Worm (Caenorhabditis elegans): ENCODE measurements around the gene F17A2.16.

F17A2.16 gene

ce11 chrX:12335808-12336207 is 27.6 kb downstream of the F17A2.16 start, which contains the start of gene srd-48:
srd-48 (plus strand) TSS chrX:12336108.
- TF ChIP-seq him-1 (tag; optimal IDR thresholded peaks at IDR 0.05) (no peak), dao-5 (tag; optimal IDR thresholded peaks at IDR 0.05) (no peak), W03F9.2 (tag; optimal IDR thresholded peaks at IDR 0.05) (no peak)

ce11 chrX:12337846-12338490 is 29.7 kb downstream of the F17A2.16 start, which contains the start of gene srd-44:
srd-44 (plus strand) TSS chrX:12338440.
- TF ChIP-seq dao-5 (tag; optimal IDR thresholded peaks at IDR 0.05) (no peak), W03F9.2 (tag; optimal IDR thresholded peaks at IDR 0.05) (no peak), him-1 (tag; optimal IDR thresholded peaks at IDR 0.05) (no peak)

ce11 chrX:12341338-12341737 is 33.1 kb downstream of the F17A2.16 start, which contains the start of gene zig-2:
zig-2 (minus strand) TSS chrX:12341438.
- TF ChIP-seq him-1 (tag; optimal IDR thresholded peaks at IDR 0.05) (no peak), W03F9.2 (tag; optimal IDR thresholded peaks at IDR 0.05) (no peak), dao-5 (tag; optimal IDR thresholded peaks at IDR 0.05) (no peak)

DNA sequence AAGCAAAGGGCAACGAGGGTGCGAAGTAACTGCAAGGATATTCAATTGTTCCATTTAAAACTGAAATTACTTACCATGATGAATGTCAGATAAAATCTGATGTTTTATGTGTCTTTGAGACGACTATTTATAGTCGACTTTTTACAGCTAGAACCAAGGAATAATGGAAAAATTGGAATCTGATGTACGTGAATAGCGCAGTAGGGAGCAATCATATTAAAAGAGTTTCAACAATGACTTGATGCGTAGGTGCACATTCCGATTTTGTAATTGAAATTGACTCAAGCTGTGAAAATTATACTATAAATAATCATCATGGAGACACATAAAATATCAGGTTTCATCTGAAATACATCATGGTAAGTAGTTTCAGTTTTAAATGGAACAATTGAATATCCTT is 35.0 kb downstream of the F17A2.16 start, which contains the start of the genes nspc-9 and nspc-10:
Gene nspc-9 (minus strand): TSS at position 101 of the 400 bp plus-strand sequence.
Gene nspc-10 (plus strand): TSS at position 331 of the 400 bp plus-strand sequence.
- no peak for TF ChIP-seq dao-5 (tag; optimal IDR thresholded peaks at IDR 0.05)
- TF ChIP-seq W03F9.2 (tag; optimal IDR thresholded peaks at IDR 0.05): no peak
- TF ChIP-seq him-1 (tag; optimal IDR thresholded peaks at IDR 0.05): no peak

- TF ChIP-seq dao-5 (tag; optimal IDR thresholded peaks at IDR 0.05) (no peak), him-1 (tag; optimal IDR thresholded peaks at IDR 0.05) (no peak)
Observed at ce11 chrX:12346729-12347128, 38.5 kb downstream of the F17A2.16 start, which contains the start of gene F42F12.11. F42F12.11 (plus strand) TSS chrX:12347029.

DNA sequence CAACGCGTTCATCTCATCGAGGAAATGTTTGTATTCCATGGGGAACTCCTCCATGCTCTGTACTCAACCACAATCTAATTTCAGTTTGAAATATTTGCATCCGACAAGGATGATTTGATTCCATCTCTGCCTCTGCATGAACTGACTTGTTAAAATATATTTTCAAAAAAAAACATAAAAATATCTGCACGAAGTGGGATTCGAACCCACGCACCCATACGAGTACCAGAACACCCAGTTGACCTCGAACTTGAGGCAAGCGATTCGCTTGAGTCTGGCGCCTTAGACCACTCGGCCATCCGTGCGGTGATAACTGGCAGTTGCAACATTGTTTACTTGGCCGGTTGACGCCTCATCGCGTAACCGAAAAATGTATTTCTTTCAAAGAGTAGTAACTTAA is 39.6 kb downstream of the F17A2.16 start:
- TF ChIP-seq W03F9.2 (tag; optimal IDR thresholded peaks at IDR 0.05) (peak; percentile 28), him-1 (tag; optimal IDR thresholded peaks at IDR 0.05) (no peak), dao-5 (tag; optimal IDR thresholded peaks at IDR 0.05) (peak; percentile 51)

DNA sequence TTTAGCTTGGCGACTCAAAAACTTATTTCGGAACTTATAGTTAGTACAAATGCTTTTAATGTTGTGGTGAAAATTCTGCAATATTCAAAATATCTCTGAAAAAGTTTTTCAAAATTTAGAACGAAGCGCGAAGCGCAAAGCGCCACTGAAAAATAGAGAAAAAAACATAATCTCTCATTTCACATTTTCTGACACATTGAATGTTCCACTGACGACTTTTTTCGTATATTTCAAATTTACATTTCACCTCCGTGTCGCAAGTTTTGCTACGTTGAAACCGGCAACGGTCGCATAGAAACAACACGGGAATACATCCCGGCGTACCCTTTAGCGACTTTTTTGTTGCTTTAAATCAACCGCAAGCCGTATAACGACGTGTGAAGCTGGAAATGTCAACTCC is 40.1 kb downstream of the F17A2.16 start, which contains the start of gene F42F12.14:
Gene F42F12.14 (plus strand): TSS at position 301 of the 400 bp plus-strand sequence.
- TF ChIP-seq him-1 (tag; optimal IDR thresholded peaks at IDR 0.05): no peak
- no peak for TF ChIP-seq W03F9.2 (tag; optimal IDR thresholded peaks at IDR 0.05)
- no peak for TF ChIP-seq dao-5 (tag; optimal IDR thresholded peaks at IDR 0.05)

- TF ChIP-seq him-1 (tag; optimal IDR thresholded peaks at IDR 0.05) (no peak), W03F9.2 (tag; optimal IDR thresholded peaks at IDR 0.05) (no peak), dao-5 (tag; optimal IDR thresholded peaks at IDR 0.05) (no peak)
Observed at ce11 chrX:12350207-12350606, 42.0 kb downstream of the F17A2.16 start, which contains the start of gene F42F12.3. F42F12.3 (plus strand) TSS chrX:12350578.

- TF ChIP-seq him-1 (tag; optimal IDR thresholded peaks at IDR 0.05) (no peak), dao-5 (tag; optimal IDR thresholded peaks at IDR 0.05) (no peak), W03F9.2 (tag; optimal IDR thresholded peaks at IDR 0.05) (no peak)
Observed at ce11 chrX:12352872-12353271, 44.6 kb downstream of the F17A2.16 start, which contains the start of gene F42F12.4. F42F12.4 (minus strand) TSS chrX:12352947.

DNA sequence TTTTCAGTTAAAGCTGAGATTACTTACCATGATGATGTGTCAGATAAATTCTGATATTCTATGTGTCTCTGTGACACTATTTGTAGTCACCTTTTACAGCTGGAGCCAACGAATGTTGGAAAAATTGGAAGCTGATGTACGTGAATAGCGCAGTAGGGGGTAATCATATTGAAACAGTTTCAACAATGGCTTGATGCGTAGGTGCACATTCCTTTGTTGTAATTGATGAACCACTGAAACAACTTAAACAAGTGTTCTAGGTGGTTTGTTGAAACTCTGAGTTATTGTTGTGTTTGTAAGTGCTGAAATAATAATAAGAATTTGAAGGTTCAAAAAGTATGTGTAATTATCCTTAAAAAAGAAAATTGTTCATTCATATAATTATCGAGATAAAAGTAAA is 48.3 kb downstream of the F17A2.16 start, which contains the start of gene nspc-12:
Gene nspc-12 (minus strand): TSS at position 101 of the 400 bp plus-strand sequence.
- TF ChIP-seq him-1 (tag; optimal IDR thresholded peaks at IDR 0.05) (no peak), W03F9.2 (tag; optimal IDR thresholded peaks at IDR 0.05) (no peak), dao-5 (tag; optimal IDR thresholded peaks at IDR 0.05) (no peak)

- TF ChIP-seq dao-5 (tag; optimal IDR thresholded peaks at IDR 0.05): no peak
- TF ChIP-seq him-1 (tag; optimal IDR thresholded peaks at IDR 0.05): no peak
- TF ChIP-seq W03F9.2 (tag; optimal IDR thresholded peaks at IDR 0.05): no peak
Observed at ce11 chrX:12357127-12357526, 48.9 kb downstream of the F17A2.16 start, which contains the start of gene nspc-13. nspc-13 (plus strand) TSS chrX:12357427.

ce11 chrX:12358957-12359356 is 50.7 kb downstream of the F17A2.16 start, which contains the start of gene nspc-14:
nspc-14 (minus strand) TSS chrX:12359057.
- TF ChIP-seq him-1 (tag; optimal IDR thresholded peaks at IDR 0.05) (no peak), W03F9.2 (tag; optimal IDR thresholded peaks at IDR 0.05) (no peak), dao-5 (tag; optimal IDR thresholded peaks at IDR 0.05) (no peak)

All from whole organism, L4/young adult.